Fruit fly (Drosophila melanogaster) whole organism, embryonic: ENCODE results near the gene Polr2F.

ENCODE experiments used
- Awh ChIP-seq: fragments of 200-800 bp; sonication (Bioruptor generic); IDR thresholded peaks from 2 replicates; pipeline ENCODE4, ENCODE4 v1.3.6; 2022; ENCODE audit warnings: missing biosample characterization, missing genetic modification characterization
- Bteb2 ChIP-seq: fragments of 200-800 bp; sonication (Bioruptor generic); optimal IDR thresholded peaks from 2 replicates; lab custom pipeline; 2016; ENCODE audit warnings: missing biosample characterization, missing genetic modification characterization
- CG10431 ChIP-seq: fragments of 200-800 bp; sonication (Bioruptor generic); optimal IDR thresholded peaks from 3 replicates; lab custom pipeline; 2018; ENCODE audit warnings: missing biosample characterization, mild to moderate bottlenecking, missing genetic modification characterization
- CG10565 ChIP-seq: fragments of 200-800 bp; sonication (Bioruptor generic); optimal IDR thresholded peaks from 3 replicates; lab custom pipeline; 2016; ENCODE audit warnings: missing biosample characterization, mild to moderate bottlenecking, missing genetic modification characterization
- CG13296 ChIP-seq: fragments of 200-800 bp; sonication (Bioruptor generic); optimal IDR thresholded peaks from 3 replicates; lab custom pipeline; 2018; ENCODE audit warnings: missing biosample characterization, mild to moderate bottlenecking, missing genetic modification characterization
- CG14710 ChIP-seq: fragments of 200-800 bp; sonication (Bioruptor generic); optimal IDR thresholded peaks from 3 replicates; lab custom pipeline; 2019; ENCODE audit warnings: missing biosample characterization, mild to moderate bottlenecking, missing genetic modification characterization, moderate library complexity
- CG15514 ChIP-seq: fragments of 200-800 bp; sonication (Bioruptor generic); optimal IDR thresholded peaks from 3 replicates; lab custom pipeline; 2017; ENCODE audit warnings: missing biosample characterization, missing genetic modification characterization, mild to moderate bottlenecking, moderate library complexity, missing genetic modification reagents
- CG17829 ChIP-seq: fragments of 200-800 bp; optimal IDR thresholded peaks from 2 replicates; lab custom pipeline; 2019; ENCODE audit warnings: missing biosample characterization, mild to moderate bottlenecking, missing genetic modification characterization, moderate library complexity
- CG2199 ChIP-seq: fragments of 200-800 bp; sonication (Bioruptor generic); IDR thresholded peaks from 3 replicates; pipeline ENCODE4 v1.3.6; 2022; ENCODE audit warnings: missing biosample characterization, missing genetic modification characterization
- CG31365 ChIP-seq: fragments of 200-800 bp; sonication (Bioruptor generic); optimal IDR thresholded peaks from 2 replicates; lab custom pipeline; 2018; ENCODE audit warnings: missing biosample characterization, mild to moderate bottlenecking, missing genetic modification characterization
- CG31441 ChIP-seq: fragments of 200-800 bp; sonication (Bioruptor generic); IDR thresholded peaks from 2 replicates; pipeline ENCODE4 v1.3.6; 2022; ENCODE audit warnings: missing biosample characterization, missing genetic modification characterization
- CG3838 ChIP-seq: fragments of 200-800 bp; sonication (Bioruptor generic); optimal IDR thresholded peaks from 3 replicates; lab custom pipeline; 2016; ENCODE audit warnings: missing biosample characterization, missing genetic modification characterization
- CG6175 ChIP-seq: fragments of 200-800 bp; sonication (Bioruptor generic); IDR thresholded peaks from 3 replicates; pipeline ENCODE4 v1.3.6; 2022; ENCODE audit warnings: missing biosample characterization, missing genetic modification characterization
- CG7745 ChIP-seq: fragments of 200-800 bp; sonication (Bioruptor generic); optimal IDR thresholded peaks from 2 replicates; lab custom pipeline; 2018; ENCODE audit warnings: missing biosample characterization, mild to moderate bottlenecking, missing genetic modification characterization, moderate library complexity
- CG7786 ChIP-seq: fragments of 200-800 bp; sonication (Bioruptor generic); optimal IDR thresholded peaks from 2 replicates; lab custom pipeline; 2016; ENCODE audit warnings: missing biosample characterization, missing genetic modification characterization
- CG8388 ChIP-seq: fragments of 200-800 bp; sonication (Bioruptor generic); optimal IDR thresholded peaks from 2 replicates; lab custom pipeline; 2019; ENCODE audit warnings: missing biosample characterization, mild to moderate bottlenecking, missing genetic modification characterization, moderate library complexity
- CG8944 ChIP-seq: fragments of 200-800 bp; sonication (Bioruptor generic); optimal IDR thresholded peaks from 3 replicates; lab custom pipeline; 2016; ENCODE audit warnings: missing biosample characterization, missing genetic modification characterization
- CoRest ChIP-seq: fragments of 200-800 bp; sonication (Bioruptor generic); optimal IDR thresholded peaks from 3 replicates; lab custom pipeline; 2018; ENCODE audit warnings: missing biosample characterization, mild to moderate bottlenecking, missing genetic modification characterization, moderate library complexity
- D ChIP-seq, 2 experiments: fragments of 200-800 bp in 1 of 2; fragments of >200 bp in 1 of 2; sonication (Bioruptor generic) in 1 of 2; optimal IDR thresholded peaks; 2 replicates in 1 of 2; 3 replicates in 1 of 2; lab custom pipeline; 2017; ENCODE audit warnings: mild to moderate bottlenecking in 1 of 2, missing biosample characterization in 1 of 2, missing genetic modification characterization in 1 of 2, missing genetic modification reagents in 1 of 2
- D19A ChIP-seq: fragments of 200-800 bp; optimal IDR thresholded peaks from 3 replicates; lab custom pipeline; 2019; ENCODE audit warnings: missing biosample characterization, mild to moderate bottlenecking, missing genetic modification characterization, moderate library complexity
- D19B ChIP-seq: fragments of 200-800 bp; sonication (Bioruptor generic); optimal IDR thresholded peaks from 2 replicates; lab custom pipeline; 2017; ENCODE audit warnings: missing biosample characterization, mild to moderate bottlenecking, missing genetic modification characterization
- Gsc ChIP-seq: fragments of 200-800 bp; sonication (Bioruptor generic); IDR thresholded peaks from 2 replicates; pipeline ENCODE4 v1.3.6; 2022; ENCODE audit warnings: missing biosample characterization, missing genetic modification characterization
- NC2α ChIP-seq: fragments of 200-800 bp; sonication (Bioruptor generic); optimal IDR thresholded peaks from 2 replicates; lab custom pipeline; 2016; ENCODE audit warnings: missing biosample characterization, missing genetic modification characterization
- Side ChIP-seq: fragments of 200-800 bp; sonication (Bioruptor generic); optimal IDR thresholded peaks from 2 replicates; lab custom pipeline; 2016; ENCODE audit warnings: missing biosample characterization, missing genetic modification characterization
- Taf1 ChIP-seq: fragments of 200-800 bp; sonication (Bioruptor generic); IDR thresholded peaks from 2 replicates; pipeline ENCODE4 v1.3.6; 2022; ENCODE audit warnings: missing biosample characterization, missing genetic modification characterization
- Xrp1 ChIP-seq: fragments of 200-800 bp; sonication (Bioruptor generic); IDR thresholded peaks from 2 replicates; pipeline ENCODE4 v1.3.6; 2022; ENCODE audit warnings: missing biosample characterization, missing genetic modification characterization
- YL-1 ChIP-seq: fragments of 200-800 bp; sonication (Bioruptor generic); optimal IDR thresholded peaks from 3 replicates; lab custom pipeline; 2017; ENCODE audit warnings: missing biosample characterization, mild to moderate bottlenecking, missing genetic modification characterization
- al ChIP-seq: fragments of 200-800 bp; sonication (Bioruptor generic); IDR thresholded peaks from 2 replicates; pipeline ENCODE4 v1.3.6; 2022; ENCODE audit warnings: missing biosample characterization, missing genetic modification characterization
- bab2 ChIP-seq: fragments of 200-800 bp; sonication (Bioruptor generic); optimal IDR thresholded peaks from 2 replicates; lab custom pipeline; 2016; ENCODE audit warnings: missing biosample characterization, missing genetic modification characterization
- bbx ChIP-seq: fragments of 200-800 bp; sonication (Bioruptor generic); IDR thresholded peaks from 2 replicates; pipeline ENCODE4 v1.3.6; 2022; ENCODE audit warnings: missing biosample characterization, missing genetic modification characterization; ENCODE audit not compliant: partially characterized antibody
- bigmax ChIP-seq: fragments of 200-800 bp; sonication (Bioruptor generic); optimal IDR thresholded peaks from 2 replicates; lab custom pipeline; 2018; ENCODE audit warnings: missing biosample characterization, mild to moderate bottlenecking, missing genetic modification characterization
- caup ChIP-seq: fragments of 200-800 bp; sonication (Bioruptor generic); optimal IDR thresholded peaks from 3 replicates; lab custom pipeline; 2017; ENCODE audit warnings: missing biosample characterization, mild to moderate bottlenecking, missing genetic modification characterization, moderate library complexity; ENCODE audit not compliant: severe bottlenecking
- crp ChIP-seq, 2 experiments: fragments of 200-800 bp; sonication (Bioruptor generic); optimal IDR thresholded peaks; 2 replicates in 1 of 2; 3 replicates in 1 of 2; lab custom pipeline; 2017; ENCODE audit warnings: missing biosample characterization in 2 of 2, missing genetic modification characterization in 2 of 2, mild to moderate bottlenecking in 1 of 2, moderate library complexity in 1 of 2
- eve ChIP-seq, 2 experiments: fragments of >200 bp; optimal IDR thresholded peaks; 2 replicates each; lab custom pipeline; 2017; ENCODE audit warnings: missing biosample characterization in 2 of 2, missing genetic modification characterization in 2 of 2
- eyg ChIP-seq: fragments of 200-800 bp; sonication (Bioruptor generic); optimal IDR thresholded peaks from 3 replicates; lab custom pipeline; 2016; ENCODE audit warnings: missing biosample characterization, missing genetic modification characterization
- lilli ChIP-seq: fragments of 200-800 bp; sonication (Bioruptor generic); optimal IDR thresholded peaks from 3 replicates; lab custom pipeline; 2016; ENCODE audit warnings: missing biosample characterization, missing genetic modification characterization
- lmd ChIP-seq: fragments of 200-800 bp; sonication (Bioruptor generic); IDR thresholded peaks from 2 replicates; pipeline ENCODE4 v1.3.6; 2022; ENCODE audit warnings: missing biosample characterization, missing genetic modification characterization
- mld ChIP-seq: fragments of 200-800 bp; sonication (Bioruptor generic); IDR thresholded peaks from 3 replicates; pipeline ENCODE4 v1.3.6; 2022; ENCODE audit warnings: missing biosample characterization, missing genetic modification characterization; ENCODE audit not compliant: partially characterized antibody
- oc ChIP-seq: fragments of 200-800 bp; sonication (Bioruptor generic); optimal IDR thresholded peaks from 2 replicates; lab custom pipeline; 2018; ENCODE audit warnings: missing biosample characterization, mild to moderate bottlenecking, missing genetic modification characterization, moderate library complexity
- odd ChIP-seq: fragments of 200-800 bp; sonication (Bioruptor generic); optimal IDR thresholded peaks from 2 replicates; lab custom pipeline; 2017; ENCODE audit warnings: missing biosample characterization, mild to moderate bottlenecking, missing genetic modification characterization
- otp ChIP-seq: fragments of 200-800 bp; sonication (Bioruptor generic); IDR thresholded peaks from 3 replicates; pipeline ENCODE4, ENCODE4 v1.3.6; 2022; ENCODE audit warnings: missing biosample characterization, missing genetic modification characterization
- phol ChIP-seq: fragments of 200-800 bp; sonication (Bioruptor generic); optimal IDR thresholded peaks from 3 replicates; lab custom pipeline; 2018; ENCODE audit warnings: missing biosample characterization, mild to moderate bottlenecking, missing genetic modification characterization, moderate library complexity
- sens ChIP-seq: fragments of 200-800 bp; sonication (Bioruptor generic); peaks from one replicate; lab custom pipeline; 2016; ENCODE audit warnings: missing biosample characterization, missing genetic modification characterization
- seq ChIP-seq: fragments of 200-800 bp; sonication (Bioruptor generic); IDR thresholded peaks from 2 replicates; pipeline ENCODE4 v1.3.6; 2022; ENCODE audit warnings: missing biosample characterization, missing genetic modification characterization
- sisA ChIP-seq: fragments of 200-800 bp; sonication (Bioruptor generic); IDR thresholded peaks from 2 replicates; pipeline ENCODE4 v1.3.6; 2022; ENCODE audit warnings: missing biosample characterization, missing genetic modification characterization
- sqz ChIP-seq: fragments of 200-800 bp; sonication (Bioruptor generic); optimal IDR thresholded peaks from 3 replicates; lab custom pipeline; 2018; ENCODE audit warnings: missing biosample characterization, mild to moderate bottlenecking, missing genetic modification characterization
- stwl ChIP-seq: fragments of 200-800 bp; sonication (Bioruptor generic); optimal IDR thresholded peaks from 3 replicates; lab custom pipeline; 2018; ENCODE audit warnings: missing biosample characterization, mild to moderate bottlenecking, missing genetic modification characterization, moderate library complexity
- tio ChIP-seq: fragments of 200-800 bp; sonication (Bioruptor generic); optimal IDR thresholded peaks from 2 replicates; lab custom pipeline; 2017; ENCODE audit warnings: missing biosample characterization, missing genetic modification characterization, inconsistent platforms
- wor ChIP-seq: fragments of 200-800 bp; sonication (Bioruptor generic); IDR thresholded peaks from 2 replicates; pipeline ENCODE4 v1.3.6; 2022; ENCODE audit warnings: missing biosample characterization, missing genetic modification characterization

The Polr2F gene

DNA sequence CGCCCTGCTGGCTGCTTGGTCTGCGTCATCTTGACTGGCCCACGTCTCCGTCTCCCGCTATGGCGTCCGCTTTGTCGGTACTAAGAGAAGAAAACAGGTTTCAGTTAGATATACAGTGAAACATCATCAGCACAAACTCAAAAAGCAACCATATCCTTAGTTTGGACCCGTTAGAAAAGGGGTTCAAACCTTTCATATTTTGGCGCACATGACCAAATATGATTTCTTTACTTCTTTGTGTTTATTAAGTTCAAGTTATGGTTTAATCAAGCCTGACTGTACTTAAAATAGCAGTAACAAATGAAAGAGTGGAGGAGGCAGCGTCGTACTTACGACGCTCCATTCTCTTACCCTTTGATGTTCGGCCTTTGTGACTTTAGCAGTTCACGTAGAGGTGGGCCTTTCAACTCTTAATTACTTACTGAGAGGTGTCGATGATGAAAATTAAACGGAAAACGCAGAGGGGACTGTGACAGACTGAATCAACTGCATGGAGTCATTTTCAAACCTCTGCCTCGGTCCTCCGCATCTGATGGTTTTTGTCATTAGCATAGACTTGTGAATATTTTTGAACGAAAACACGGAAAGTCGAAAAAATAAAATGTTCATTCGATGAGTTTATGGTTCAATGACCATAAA, 9.8 kb upstream of the Polr2F start (continued):
- TF ChIP-seq odd (GFP tag; lab: Kevin White, UChicago) (peak; percentile 67), seq (GFP tag; lab: Robert Waterston, UW) (peak; percentile 73), Gsc (GFP tag; lab: Robert Waterston, UW) (no peak; the same call in 1 of the 2 replicates), Side (GFP tag; lab: Kevin White, UChicago) (peak; percentile 83), lmd (GFP tag; lab: Robert Waterston, UW) (peak; percentile 88), al (GFP tag; lab: Robert Waterston, UW) (peak; percentile 86), D19B (GFP tag; lab: Kevin White, UChicago) (peak; percentile 57), CG8944 (GFP tag; lab: Kevin White, UChicago) (peak; percentile 76), tio (peak; percentile 67), stwl (tag; lab: Kevin White, UChicago) (no peak), eve (GFP tag; optimal IDR thresholded peaks at IDR 0.05; lab: Kevin White, UChicago) (no peak), CG14710 (peak; percentile 47), D19A (tag; lab: Kevin White, UChicago) (peak; percentile 66), oc (tag; lab: Kevin White, UChicago) (peak; percentile 79), CG10565 (GFP tag; lab: Kevin White, UChicago) (no peak), sens (GFP tag; lab: Kevin White, UChicago) (peak; percentile 95), mld (GFP tag; lab: Robert Waterston, UW) (0 out of 3 replicates have a peak, but pooled peaks have one; percentile 20), NC2α (GFP tag; lab: Kevin White, UChicago) (peak; percentile 50), bab2 (GFP tag; lab: Kevin White, UChicago) (peak; percentile 80), CoRest (peak; percentile 79), wor (peak; percentile 42; the same call in 1 of the 2 replicates), CG7786 (GFP tag; lab: Kevin White, UChicago) (peak; percentile 84), Awh (GFP tag; lab: Robert Waterston, UW) (peak; percentile 70), phol (tag; lab: Kevin White, UChicago) (peak; percentile 76), otp (GFP tag; lab: Robert Waterston, UW) (peak; percentile 84), D (optimal IDR thresholded peaks at IDR 0.05; lab: Kevin White, UChicago) (no peak), D (GFP tag; optimal IDR thresholded peaks at IDR 0.05; lab: Kevin White, UChicago) (peak; percentile 49), eyg (GFP tag; lab: Kevin White, UChicago) (peak; percentile 48), CG8388 (GFP tag; lab: Kevin White, UChicago) (peak; percentile 68), CG2199 (GFP tag; lab: Robert Waterston, UW) (0 out of 3 replicates have a peak, but pooled peaks have one; percentile 60), bigmax (GFP tag; lab: Kevin White, UChicago) (no peak), CG7745 (tag; lab: Kevin White, UChicago) (no peak), CG17829 (tag; lab: Kevin White, UChicago) (peak; percentile 71), bbx (GFP tag; lab: Robert Waterston, UW) (no peak), CG31365 (tag; lab: Kevin White, UChicago) (peak; percentile 61), CG13296 (GFP tag; lab: Kevin White, UChicago) (peak; percentile 71), Xrp1 (peak; percentile 85), lilli (GFP tag; lab: Kevin White, UChicago) (peak; percentile 91), sqz (GFP tag; lab: Kevin White, UChicago) (no peak), caup (GFP tag; lab: Kevin White, UChicago) (peak; percentile 79), Bteb2 (GFP tag; lab: Kevin White, UChicago) (peak; percentile 83), crp (GFP tag; optimal IDR thresholded peaks at IDR 0.05; lab: Kevin White, UChicago) (peak in 1 of 2 experiments; percentile 27), CG15514 (GFP tag; lab: Kevin White, UChicago) (peak; percentile 67), Taf1 (peak; percentile 81), CG6175 (GFP tag; lab: Robert Waterston, UW) (0 out of 3 replicates have a peak, but pooled peaks have one; percentile 68), CG3838 (GFP tag; lab: Kevin White, UChicago) (peak; percentile 48), sisA (GFP tag; lab: Robert Waterston, UW) (peak; percentile 81), CG10431 (GFP tag; lab: Kevin White, UChicago) (no peak), YL-1 (GFP tag; lab: Kevin White, UChicago) (no peak), CG31441 (GFP tag; lab: Robert Waterston, UW) (peak; percentile 79)
